Fruit fly (Drosophila melanogaster) whole organism, wandering third instar larva: ENCODE data around the gene CG45488.

Experiments
- Abd-B ChIP-seq: fragments of >200 bp; optimal IDR thresholded peaks from 2 replicates; lab custom pipeline; 2017; ENCODE audit warnings: missing biosample characterization, missing genetic modification characterization
- CG32264 ChIP-seq: fragments of 200-800 bp; sonication (Bioruptor generic); optimal IDR thresholded peaks from 2 replicates; lab custom pipeline; 2016; ENCODE audit warnings: missing biosample characterization, missing genetic modification characterization
- CG9705 ChIP-seq: fragments of 200-800 bp; sonication (Bioruptor generic); optimal IDR thresholded peaks from 2 replicates; lab custom pipeline; 2018; ENCODE audit warnings: missing biosample characterization, mild to moderate bottlenecking, missing genetic modification characterization
- CrebA ChIP-seq: fragments of 200-800 bp; sonication (Bioruptor generic); optimal IDR thresholded peaks from 2 replicates; lab custom pipeline; 2016; ENCODE audit warnings: missing biosample characterization, mild to moderate bottlenecking, missing genetic modification characterization, borderline replicate concordance
- Dfd ChIP-seq: fragments of >200 bp; optimal IDR thresholded peaks from 2 replicates; lab custom pipeline; 2017; ENCODE audit warnings: missing biosample characterization, missing genetic modification characterization
- Dif ChIP-seq: fragments of 200-275, 200-300 bp; sonication (Bioruptor generic); optimal IDR thresholded peaks from 2 replicates; lab custom pipeline; 2018; ENCODE audit warnings: missing biosample characterization, missing genetic modification characterization; ENCODE audit not compliant: partially characterized antibody
- GATAd ChIP-seq: sonication (Bioruptor generic); optimal IDR thresholded peaks from 2 replicates; lab custom pipeline; 2016; ENCODE audit warnings: missing biosample characterization, missing genetic modification characterization
- HLH106 ChIP-seq: fragments of 200-800 bp; optimal IDR thresholded peaks from 3 replicates; lab custom pipeline; 2019; ENCODE audit warnings: missing biosample characterization, mild to moderate bottlenecking, missing genetic modification characterization, moderate library complexity
- Hnf4 ChIP-seq: fragments of 200-800 bp; sonication (Bioruptor generic); optimal IDR thresholded peaks from 2 replicates; lab custom pipeline; 2016; ENCODE audit warnings: missing biosample characterization, mild to moderate bottlenecking, missing genetic modification characterization
- Hr78 ChIP-seq: fragments of >200 bp; optimal IDR thresholded peaks from 2 replicates; lab custom pipeline; 2017; ENCODE audit warnings: missing biosample characterization, missing genetic modification characterization
- Hr83 ChIP-seq: fragments of 200-300 bp; sonication (Bioruptor generic); optimal IDR thresholded peaks from 2 replicates; lab custom pipeline; 2016; ENCODE audit warnings: missing biosample characterization, mild to moderate bottlenecking, missing genetic modification characterization, moderate library complexity; ENCODE audit not compliant: poor library complexity, severe bottlenecking
- Jra ChIP-seq: sonication (Bioruptor generic); optimal IDR thresholded peaks from 2 replicates; lab custom pipeline; 2016; ENCODE audit warnings: missing biosample characterization, missing genetic modification characterization
- Mio ChIP-seq: sonication (Bioruptor generic); optimal IDR thresholded peaks from 2 replicates; lab custom pipeline; 2016; ENCODE audit warnings: missing biosample characterization, missing genetic modification characterization
- Myc ChIP-seq: fragments of >200 bp; optimal IDR thresholded peaks from 2 replicates; lab custom pipeline; 2017
- N ChIP-seq: fragments of >200 bp; optimal IDR thresholded peaks from 2 replicates; lab custom pipeline; 2018; ENCODE audit warnings: missing biosample characterization, missing external identifiers, missing genetic modification characterization
- OdsH ChIP-seq: fragments of 200-800 bp; sonication (Bioruptor generic); optimal IDR thresholded peaks from 2 replicates; lab custom pipeline; 2016; ENCODE audit warnings: missing biosample characterization, mild to moderate bottlenecking, missing genetic modification characterization
- Rel ChIP-seq, 2 experiments: fragments of 200-800 bp; sonication (Bioruptor generic) in 1 of 2; optimal IDR thresholded peaks; 2 replicates in 1 of 2; 3 replicates in 1 of 2; lab custom pipeline; 2016 to 2019; ENCODE audit warnings: mild to moderate bottlenecking in 2 of 2, missing biosample characterization in 2 of 2, missing genetic modification characterization in 2 of 2, moderate library complexity in 1 of 2
- Sp1 ChIP-seq: fragments of 200-800 bp; sonication (Bioruptor generic); optimal IDR thresholded peaks from 3 replicates; lab custom pipeline; 2019; ENCODE audit warnings: missing biosample characterization, mild to moderate bottlenecking, missing genetic modification characterization, moderate library complexity
- Vsx2 ChIP-seq: fragments of 200-300, 225-300 bp; sonication (Bioruptor generic); optimal IDR thresholded peaks from 2 replicates; lab custom pipeline; 2018; ENCODE audit warnings: missing biosample characterization, missing genetic modification characterization; ENCODE audit not compliant: partially characterized antibody
- br ChIP-seq: fragments of 200-800 bp; sonication (Bioruptor generic); optimal IDR thresholded peaks from 2 replicates; lab custom pipeline; 2016; ENCODE audit warnings: missing biosample characterization, missing genetic modification characterization
- brk ChIP-seq: fragments of 200-800 bp; sonication (Bioruptor generic); optimal IDR thresholded peaks from 2 replicates; lab custom pipeline; 2016; ENCODE audit warnings: missing biosample characterization, mild to moderate bottlenecking, missing genetic modification characterization
- dl ChIP-seq, 2 experiments: fragments of 175-275, 200-275 bp in 1 of 2; fragments of 200-275 bp in 1 of 2; sonication (Bioruptor generic); optimal IDR thresholded peaks; lab custom pipeline; 2018; ENCODE audit warnings: mild to moderate bottlenecking in 2 of 2, missing biosample characterization in 2 of 2, missing genetic modification characterization in 2 of 2, moderate library complexity in 2 of 2; ENCODE audit not compliant: partially characterized antibody in 2 of 2, insufficient read depth in 1 of 2
- dmrt93B ChIP-seq: fragments of 200-800 bp; sonication (Bioruptor generic); optimal IDR thresholded peaks from 2 replicates; lab custom pipeline; 2018; ENCODE audit warnings: missing biosample characterization, mild to moderate bottlenecking, missing genetic modification characterization
- dsf ChIP-seq: sonication (Bioruptor generic); optimal IDR thresholded peaks from 2 replicates; lab custom pipeline; 2016; ENCODE audit warnings: missing biosample characterization, missing genetic modification characterization, borderline replicate concordance
- ey ChIP-seq: fragments of 200-800 bp; sonication (Bioruptor generic); optimal IDR thresholded peaks from 2 replicates; lab custom pipeline; 2016; ENCODE audit warnings: missing biosample characterization, missing genetic modification characterization
- foxo ChIP-seq, 2 experiments: fragments of 200-800 bp; sonication (Bioruptor generic); optimal IDR thresholded peaks; 2 replicates in 1 of 2; 3 replicates in 1 of 2; lab custom pipeline; 2016 to 2017; ENCODE audit warnings: missing biosample characterization in 2 of 2, missing genetic modification characterization in 2 of 2
- fru ChIP-seq: fragments of 200-800 bp; sonication (Bioruptor generic); optimal IDR thresholded peaks from 3 replicates; lab custom pipeline; 2016; ENCODE audit warnings: missing biosample characterization, mild to moderate bottlenecking, missing genetic modification characterization
- h ChIP-seq: fragments of 200-800 bp; sonication (Bioruptor generic); optimal IDR thresholded peaks from 3 replicates; lab custom pipeline; 2016; ENCODE audit warnings: missing biosample characterization, mild to moderate bottlenecking, missing genetic modification characterization
- jim ChIP-seq: fragments of 175-275, 200-325 bp; sonication (Bioruptor generic); optimal IDR thresholded peaks from 2 replicates; lab custom pipeline; 2016; ENCODE audit warnings: missing biosample characterization, mild to moderate bottlenecking, missing genetic modification characterization
- lola ChIP-seq: fragments of >200 bp; optimal IDR thresholded peaks from 2 replicates; lab custom pipeline; 2017; ENCODE audit warnings: missing biosample characterization, missing genetic modification characterization
- pan ChIP-seq: fragments of >200 bp; optimal IDR thresholded peaks from 2 replicates; lab custom pipeline; 2017
- psq ChIP-seq: fragments of 200-800 bp; sonication (Bioruptor generic); optimal IDR thresholded peaks from 3 replicates; lab custom pipeline; 2017; ENCODE audit warnings: missing biosample characterization, mild to moderate bottlenecking, missing genetic modification characterization, moderate library complexity
- rgr ChIP-seq: fragments of 200-800 bp; sonication (Bioruptor generic); optimal IDR thresholded peaks from 3 replicates; lab custom pipeline; 2016; ENCODE audit warnings: missing biosample characterization, mild to moderate bottlenecking, missing genetic modification characterization
- sage ChIP-seq: fragments of 200-800 bp; sonication (Bioruptor generic); optimal IDR thresholded peaks from 2 replicates; lab custom pipeline; 2016; ENCODE audit warnings: missing biosample characterization, mild to moderate bottlenecking, missing genetic modification characterization
- sv ChIP-seq: fragments of 200-800 bp; sonication (Bioruptor generic); optimal IDR thresholded peaks from 3 replicates; lab custom pipeline; 2016; ENCODE audit warnings: missing biosample characterization, missing genetic modification characterization
- tai ChIP-seq: sonication (Bioruptor generic); optimal IDR thresholded peaks from 2 replicates; lab custom pipeline; 2016; ENCODE audit warnings: missing biosample characterization, missing genetic modification characterization
- usp ChIP-seq: fragments of >200 bp; optimal IDR thresholded peaks from 2 replicates; lab custom pipeline; 2017; ENCODE audit warnings: missing biosample characterization, missing genetic modification characterization
- woc ChIP-seq: sonication (Bioruptor generic); optimal IDR thresholded peaks from 2 replicates; lab custom pipeline; 2016; ENCODE audit warnings: missing biosample characterization, mild to moderate bottlenecking, missing genetic modification characterization

CG45488 gene

DNA sequence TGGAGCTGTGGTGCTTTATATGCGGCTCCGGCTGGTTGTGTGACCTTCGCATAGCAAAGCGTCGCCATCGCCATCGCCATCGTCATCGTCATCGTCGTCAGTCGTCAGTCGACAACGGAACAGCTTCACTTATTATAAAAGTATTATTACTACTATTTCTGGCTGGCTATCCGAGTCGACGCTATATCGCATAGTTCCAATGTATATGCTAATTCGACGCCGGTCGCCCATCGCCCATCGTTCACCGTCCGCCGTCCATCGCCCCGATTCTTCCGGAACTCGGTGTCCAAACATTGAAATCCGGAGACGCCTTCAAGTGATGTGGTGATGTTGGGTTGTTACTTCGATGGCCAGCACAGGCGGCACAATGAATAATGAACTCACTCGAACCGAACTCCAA lies 28.2 kb downstream of the CG45488 start:
- TF ChIP-seq CG32264 (GFP tag; lab: Kevin White, UChicago) (no peak), lola (GFP tag; lab: Kevin White, UChicago) (no peak), Myc (lab: Kevin White, UChicago) (no peak), Dif (no peak), foxo (GFP tag; optimal IDR thresholded peaks at IDR 0.05; lab: Kevin White, UChicago) (no peak), N (GFP tag; lab: Kevin White, UChicago) (no peak), psq (GFP tag; lab: Kevin White, UChicago) (no peak), OdsH (GFP tag; lab: Kevin White, UChicago) (no peak), h (no peak)

DNA sequence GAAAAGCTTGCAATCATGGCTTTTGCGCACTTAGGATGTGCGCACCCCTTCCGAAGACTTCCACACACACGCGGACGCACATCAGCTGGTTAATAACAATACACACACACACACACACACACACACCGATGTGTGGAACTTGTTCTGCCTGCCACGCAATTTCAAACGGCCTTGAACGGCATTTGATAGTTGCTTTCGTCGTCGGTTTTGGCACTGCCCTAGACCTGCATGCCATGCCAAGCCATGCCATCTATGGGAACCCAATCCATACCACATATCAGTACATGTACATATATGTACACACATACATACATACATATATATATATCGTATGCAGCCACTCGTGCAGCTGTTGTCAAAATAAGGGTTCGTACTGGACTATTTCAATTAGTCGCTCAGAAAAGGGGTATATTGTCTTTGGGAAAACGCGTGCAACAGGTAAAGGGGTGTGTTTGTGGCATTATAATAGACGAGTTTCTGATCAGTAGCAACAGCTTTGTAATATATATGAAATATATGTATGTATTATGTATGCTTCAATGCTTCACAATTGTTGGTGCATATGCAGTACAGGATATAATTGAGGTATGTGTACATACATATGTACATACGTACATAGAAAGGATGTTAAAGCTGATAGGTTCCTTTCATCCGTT lies 30.1 kb downstream of the CG45488 start, which contains the start of gene amn:
TSS of gene amn (minus strand) at position 51 of the 656 bp plus-strand sequence.
- TF ChIP-seq fru (no peak), Dfd (GFP tag; lab: Kevin White, UChicago) (peak; percentile 7), Jra (no peak), woc (GFP tag; lab: Kevin White, UChicago) (no peak)

DNA sequence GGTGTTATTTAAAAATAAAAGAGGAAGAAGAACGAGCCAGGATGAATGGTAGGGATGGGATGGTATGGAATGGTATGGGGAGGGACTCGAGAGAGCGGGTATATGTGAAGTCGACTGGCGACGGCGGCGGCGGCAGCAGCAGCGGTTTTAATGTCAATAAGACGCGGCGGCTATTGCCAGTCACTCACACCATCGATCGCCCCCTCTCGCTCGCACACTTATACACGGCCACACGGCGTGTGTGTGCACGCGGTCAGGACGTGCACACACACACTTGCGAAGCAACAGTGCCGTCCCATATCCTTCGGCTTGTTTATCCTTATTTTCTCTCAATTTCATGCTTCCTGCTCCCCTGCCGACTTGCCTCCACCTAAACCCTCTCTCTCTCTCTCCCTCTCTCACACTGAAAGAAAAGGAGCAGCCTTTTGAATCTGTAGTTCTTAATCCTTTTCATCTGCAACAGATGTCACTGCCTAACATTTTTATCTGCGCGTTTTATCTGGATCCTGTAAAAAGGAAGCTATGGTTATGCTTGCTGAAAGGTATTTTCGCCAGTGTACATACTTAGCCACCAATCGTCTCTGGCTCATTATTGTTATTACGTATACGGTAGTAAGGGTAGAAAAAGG lies 31.0 kb downstream of the CG45488 start:
- TF ChIP-seq Hnf4 (GFP tag; lab: Kevin White, UChicago) = peak; percentile 73
- no peak for TF ChIP-seq Mio (GFP tag; lab: Kevin White, UChicago)
- TF ChIP-seq psq (GFP tag; lab: Kevin White, UChicago) = peak; percentile 63
- peak; percentile 68 for TF ChIP-seq OdsH (GFP tag; lab: Kevin White, UChicago)
- no peak for TF ChIP-seq usp (GFP tag; lab: Kevin White, UChicago)
- peak; percentile 76 for TF ChIP-seq br (GFP tag; lab: Kevin White, UChicago)
- TF ChIP-seq CG32264 (GFP tag; lab: Kevin White, UChicago) = no peak
- peak; percentile 86 for TF ChIP-seq fru
- TF ChIP-seq HLH106 (tag; lab: Kevin White, UChicago) = peak; percentile 79
- TF ChIP-seq CrebA (GFP tag; lab: Kevin White, UChicago) = no peak
- no peak for TF ChIP-seq N (GFP tag; lab: Kevin White, UChicago)
- peak; percentile 48 for TF ChIP-seq dmrt93B (GFP tag; lab: Kevin White, UChicago)
- TF ChIP-seq Abd-B (GFP tag; lab: Kevin White, UChicago) = no peak
- TF ChIP-seq Vsx2 (GFP tag; lab: Kevin White, UChicago) = no peak
- TF ChIP-seq Dfd (GFP tag; lab: Kevin White, UChicago) = no peak
- TF ChIP-seq pan (lab: Kevin White, UChicago) = no peak
- no peak for TF ChIP-seq Rel (GFP tag; optimal IDR thresholded peaks at IDR 0.05; lab: Kevin White, UChicago)
- peak; percentile 16 for TF ChIP-seq Rel (tag; optimal IDR thresholded peaks at IDR 0.05; lab: Kevin White, UChicago)
- TF ChIP-seq GATAd (GFP tag; lab: Kevin White, UChicago) = no peak
- TF ChIP-seq ey = peak; percentile 85
- TF ChIP-seq Sp1 (GFP tag; lab: Kevin White, UChicago) = peak; percentile 73
- TF ChIP-seq Jra = peak; percentile 68
- TF ChIP-seq h = peak; percentile 80
- peak; percentile 20 for TF ChIP-seq Hr83 (GFP tag; lab: Kevin White, UChicago)
- TF ChIP-seq jim = no peak
- TF ChIP-seq sv (GFP tag; lab: Kevin White, UChicago) = peak; percentile 58
- TF ChIP-seq Hr78 (GFP tag; lab: Kevin White, UChicago) = no peak
- no peak for TF ChIP-seq dl (GFP tag; optimal IDR thresholded peaks at IDR 0.05; lab: Kevin White, UChicago; ENCODE audit: insufficient read depth in 1 of 2, partially characterized antibody in 2 of 2)
- no peak for TF ChIP-seq Dif
- peak; percentile 11 for TF ChIP-seq dsf
- TF ChIP-seq Myc (lab: Kevin White, UChicago) = no peak
- peak; percentile 38 for TF ChIP-seq CG9705 (GFP tag; lab: Kevin White, UChicago)
- peak in 1 of 2 experiments; percentile 87 for TF ChIP-seq foxo (GFP tag; optimal IDR thresholded peaks at IDR 0.05; lab: Kevin White, UChicago)
- TF ChIP-seq tai (GFP tag; lab: Kevin White, UChicago) = no peak
- no peak for TF ChIP-seq lola (GFP tag; lab: Kevin White, UChicago)
- TF ChIP-seq rgr (GFP tag; lab: Kevin White, UChicago) = peak; percentile 82
- peak; percentile 18 for TF ChIP-seq brk (GFP tag; lab: Kevin White, UChicago)
- peak; percentile 14 for TF ChIP-seq sage (GFP tag; lab: Kevin White, UChicago)
- TF ChIP-seq woc (GFP tag; lab: Kevin White, UChicago) = peak; percentile 52
